Comparison of ENCODE assay signal across 1 fruit fly cellular context in genomic region chrX:8126149-8126548, dm6.
TF ChIP-seq lines count a peak whose summit lies in the region.

No protein-coding gene starts in this region.

TF ChIP-seq in whole organism, embryonic, 481 proteins besides CTCF, POLR2A, EP300 and RAD21 (continued from another document):
- TF ChIP-seq CG10462 (GFP tag; optimal IDR thresholded peaks at IDR 0.05; lab: Kevin White, UChicago): peak; percentile 26
- no peak for TF ChIP-seq CG6175 (GFP tag; IDR thresholded peaks at IDR 0.05; lab: Robert Waterston, UW)
- TF ChIP-seq CG15601 (tag; optimal IDR thresholded peaks at IDR 0.05; lab: Kevin White, UChicago): peak; percentile 73
- no peak for TF ChIP-seq CG30020 (tag; optimal IDR thresholded peaks at IDR 0.05; lab: Kevin White, UChicago)
- TF ChIP-seq CG10543 (GFP tag; optimal IDR thresholded peaks at IDR 0.05; lab: Kevin White, UChicago): no peak
- no peak for TF ChIP-seq pfk (GFP tag; optimal IDR thresholded peaks at IDR 0.05; lab: Kevin White, UChicago)
- no peak for TF ChIP-seq CG43689 (GFP tag; IDR thresholded peaks at IDR 0.05; lab: Robert Waterston, UW)
- TF ChIP-seq CG10654 (GFP tag; optimal IDR thresholded peaks at IDR 0.05; lab: Kevin White, UChicago): peak; percentile 30
- TF ChIP-seq CG3281 (GFP tag; optimal IDR thresholded peaks at IDR 0.05; lab: Kevin White, UChicago): no peak
- TF ChIP-seq E2f2 (GFP tag; IDR thresholded peaks at IDR 0.05; lab: Robert Waterston, UW): peak; percentile 29; the same call in 1 of the 2 replicates
- TF ChIP-seq z (GFP tag; IDR thresholded peaks at IDR 0.05; lab: Robert Waterston, UW): no peak
- TF ChIP-seq CG6689 (GFP tag; IDR thresholded peaks at IDR 0.05; lab: Robert Waterston, UW): peak; percentile 74
- no peak for TF ChIP-seq Hand (GFP tag; optimal IDR thresholded peaks at IDR 0.05; lab: Kevin White, UChicago)
- peak; percentile 42 for TF ChIP-seq cato (GFP tag; optimal IDR thresholded peaks at IDR 0.05; lab: Kevin White, UChicago; ENCODE audit: borderline replicate concordance)
- no peak for TF ChIP-seq Dip2 (GFP tag; IDR thresholded peaks at IDR 0.05; lab: Robert Waterston, UW)
- TF ChIP-seq CG33213 (GFP tag; optimal IDR thresholded peaks at IDR 0.05; lab: Kevin White, UChicago): no peak
- TF ChIP-seq CG4404 (GFP tag; IDR thresholded peaks at IDR 0.05; lab: Robert Waterston, UW): peak; percentile 35; the same call in 1 of the 2 replicates
- TF ChIP-seq chif (GFP tag; optimal IDR thresholded peaks at IDR 0.05; lab: Kevin White, UChicago): peak; percentile 23 to 71
- TF ChIP-seq peb (GFP tag; IDR thresholded peaks at IDR 0.05; lab: Robert Waterston, UW): 0 out of 2 replicates have a peak, but pooled peaks have one; percentile 25
- TF ChIP-seq wek (GFP tag; optimal IDR thresholded peaks at IDR 0.05; lab: Kevin White, UChicago): no peak
- TF ChIP-seq Tbp (GFP tag; optimal IDR thresholded peaks at IDR 0.05; lab: Kevin White, UChicago): no peak
- 0 out of 3 replicates have a peak, but pooled peaks have one; percentile 27 for TF ChIP-seq Aef1 (GFP tag; IDR thresholded peaks at IDR 0.05; lab: Robert Waterston, UW)
- TF ChIP-seq CG11085 (GFP tag; IDR thresholded peaks at IDR 0.05; lab: Robert Waterston, UW): no peak
- peak; percentile 50 for TF ChIP-seq CG2116 (GFP tag; optimal IDR thresholded peaks at IDR 0.05; lab: Kevin White, UChicago)
- TF ChIP-seq Eip74EF (GFP tag; optimal IDR thresholded peaks at IDR 0.05; lab: Kevin White, UChicago): peak in 1 of 2 experiments; percentile 43
- no peak for TF ChIP-seq caup (GFP tag; optimal IDR thresholded peaks at IDR 0.05; lab: Kevin White, UChicago; ENCODE audit: severe bottlenecking)
- TF ChIP-seq CG12769 (tag; optimal IDR thresholded peaks at IDR 0.05; lab: Kevin White, UChicago): peak; percentile 32
- TF ChIP-seq twi (tag; optimal IDR thresholded peaks at IDR 0.05; lab: Kevin White, UChicago): peak; percentile 13
- peak; percentile 65 for TF ChIP-seq CG31441 (GFP tag; IDR thresholded peaks at IDR 0.05; lab: Robert Waterston, UW)
- peak; percentile 56 for TF ChIP-seq Hsf (GFP tag; optimal IDR thresholded peaks at IDR 0.05; lab: Kevin White, UChicago)
- no peak for TF ChIP-seq CG6854 (GFP tag; optimal IDR thresholded peaks at IDR 0.05; lab: Kevin White, UChicago)
- TF ChIP-seq CG12942 (GFP tag; optimal IDR thresholded peaks at IDR 0.05; lab: Kevin White, UChicago): no peak
- TF ChIP-seq cad (GFP tag; optimal IDR thresholded peaks at IDR 0.05; lab: Kevin White, UChicago): no peak
- no peak for TF ChIP-seq kah (GFP tag; optimal IDR thresholded peaks at IDR 0.05; lab: Kevin White, UChicago)
- TF ChIP-seq ac (GFP tag; optimal IDR thresholded peaks at IDR 0.05; lab: Kevin White, UChicago): no peak
- TF ChIP-seq Mes4 (GFP tag; optimal IDR thresholded peaks at IDR 0.05; lab: Kevin White, UChicago): peak; percentile 59
- TF ChIP-seq CG10431 (GFP tag; optimal IDR thresholded peaks at IDR 0.05; lab: Kevin White, UChicago): peak; percentile 11
- peak; percentile 50 for TF ChIP-seq CG1602 (GFP tag; optimal IDR thresholded peaks at IDR 0.05; lab: Kevin White, UChicago)
- peak; percentile 45 for TF ChIP-seq CG15269 (tag; optimal IDR thresholded peaks at IDR 0.05; lab: Kevin White, UChicago)
- TF ChIP-seq sna (GFP tag; IDR thresholded peaks at IDR 0.05; lab: Robert Waterston, UW; ENCODE audit: partially characterized antibody): no peak
- no peak for TF ChIP-seq bigmax (GFP tag; optimal IDR thresholded peaks at IDR 0.05; lab: Kevin White, UChicago)
- TF ChIP-seq Poxn (GFP tag; IDR thresholded peaks at IDR 0.05; lab: Robert Waterston, UW): no peak
- TF ChIP-seq D19A (tag; optimal IDR thresholded peaks at IDR 0.05; lab: Kevin White, UChicago): peak; percentile 66
- TF ChIP-seq Nf-YB (GFP tag; optimal IDR thresholded peaks at IDR 0.05; lab: Kevin White, UChicago): no peak
- TF ChIP-seq ranshi (GFP tag; IDR thresholded peaks at IDR 0.05; lab: Robert Waterston, UW): peak; percentile 50; the same call in 1 of the 2 replicates
- no peak for TF ChIP-seq knrl (GFP tag; IDR thresholded peaks at IDR 0.05; lab: Robert Waterston, UW; ENCODE audit: partially characterized antibody)
- TF ChIP-seq CG12219 (GFP tag; optimal IDR thresholded peaks at IDR 0.05; lab: Kevin White, UChicago): peak; percentile 40
- no peak for TF ChIP-seq usp (GFP tag; optimal IDR thresholded peaks at IDR 0.05; lab: Kevin White, UChicago)
- TF ChIP-seq Ssrp (tag; optimal IDR thresholded peaks at IDR 0.05; lab: Kevin White, UChicago): peak; percentile 65
- peak; percentile 49 for TF ChIP-seq Asciz (GFP tag; optimal IDR thresholded peaks at IDR 0.05; lab: Kevin White, UChicago)
- TF ChIP-seq CkIIα-i1 (GFP tag; IDR thresholded peaks at IDR 0.05; lab: Robert Waterston, UW): no peak
- peak; percentile 8 for TF ChIP-seq CG6654 (GFP tag; optimal IDR thresholded peaks at IDR 0.05; lab: Kevin White, UChicago)
- no peak for TF ChIP-seq Doc3 (GFP tag; IDR thresholded peaks at IDR 0.05; lab: Robert Waterston, UW; ENCODE audit: partially characterized antibody)
- TF ChIP-seq pzg (GFP tag; optimal IDR thresholded peaks at IDR 0.05; lab: Kevin White, UChicago): no peak
- no peak for TF ChIP-seq klu (GFP tag; IDR thresholded peaks at IDR 0.05; lab: Robert Waterston, UW)
- no peak for TF ChIP-seq her (GFP tag; optimal IDR thresholded peaks at IDR 0.05; lab: Kevin White, UChicago)
- TF ChIP-seq onecut (GFP tag; IDR thresholded peaks at IDR 0.05; lab: Robert Waterston, UW): 0 out of 2 replicates have a peak, but pooled peaks have one; percentile 14
- no peak for TF ChIP-seq tll (GFP tag; optimal IDR thresholded peaks at IDR 0.05; lab: Kevin White, UChicago)
- no peak for TF ChIP-seq prd (optimal IDR thresholded peaks at IDR 0.05; lab: Kevin White, UChicago)
- TF ChIP-seq prd (GFP tag; IDR thresholded peaks at IDR 0.05; lab: Robert Waterston, UW): peak; percentile 85
- TF ChIP-seq CG14860 (GFP tag; IDR thresholded peaks at IDR 0.05; lab: Robert Waterston, UW; ENCODE audit: partially characterized antibody): no peak
- peak; percentile 68 for TF ChIP-seq Oli (tag; optimal IDR thresholded peaks at IDR 0.05; lab: Kevin White, UChicago)
- no peak for TF ChIP-seq CG11696 (GFP tag; IDR thresholded peaks at IDR 0.05; lab: Robert Waterston, UW)
- TF ChIP-seq CG18619 (GFP tag; optimal IDR thresholded peaks at IDR 0.05; lab: Kevin White, UChicago): no peak
- no peak for TF ChIP-seq seq (GFP tag; IDR thresholded peaks at IDR 0.05; lab: Robert Waterston, UW)
- TF ChIP-seq Abd-B (GFP tag; optimal IDR thresholded peaks at IDR 0.05; lab: Kevin White, UChicago): peak; percentile 59
- TF ChIP-seq CG6683 (GFP tag; optimal IDR thresholded peaks at IDR 0.05; lab: Kevin White, UChicago): no peak
- peak; percentile 75 for TF ChIP-seq ken (GFP tag; IDR thresholded peaks at IDR 0.05; lab: Robert Waterston, UW)
- TF ChIP-seq tup (GFP tag; optimal IDR thresholded peaks at IDR 0.05; lab: Kevin White, UChicago): no peak
- no peak for TF ChIP-seq crp (GFP tag; optimal IDR thresholded peaks at IDR 0.05; lab: Kevin White, UChicago)
- no peak for TF ChIP-seq bbx (GFP tag; IDR thresholded peaks at IDR 0.05; lab: Robert Waterston, UW; ENCODE audit: partially characterized antibody)
- no peak for TF ChIP-seq CG17912 (GFP tag; optimal IDR thresholded peaks at IDR 0.05; lab: Kevin White, UChicago)
- TF ChIP-seq HLH3B (GFP tag; IDR thresholded peaks at IDR 0.05; lab: Robert Waterston, UW): peak; percentile 74
- no peak for TF ChIP-seq so (GFP tag; IDR thresholded peaks at IDR 0.05; lab: Robert Waterston, UW)
- 0 out of 2 replicates have a peak, but pooled peaks have one; percentile 26 for TF ChIP-seq CG1024 (GFP tag; IDR thresholded peaks at IDR 0.05; lab: Robert Waterston, UW)
- TF ChIP-seq Bteb2 (GFP tag; optimal IDR thresholded peaks at IDR 0.05; lab: Kevin White, UChicago): no peak
- no peak for TF ChIP-seq CG13296 (GFP tag; optimal IDR thresholded peaks at IDR 0.05; lab: Kevin White, UChicago)
- no peak for TF ChIP-seq hbn (GFP tag; IDR thresholded peaks at IDR 0.05; lab: Robert Waterston, UW; ENCODE audit: partially characterized antibody)
- no peak for TF ChIP-seq eve (GFP tag; optimal IDR thresholded peaks at IDR 0.05; lab: Kevin White, UChicago)
- TF ChIP-seq Hey (tag; optimal IDR thresholded peaks at IDR 0.05; lab: Kevin White, UChicago): no peak
- TF ChIP-seq CG11504 (tag; optimal IDR thresholded peaks at IDR 0.05; lab: Kevin White, UChicago): peak; percentile 77
- TF ChIP-seq hkb (optimal IDR thresholded peaks at IDR 0.05; lab: Kevin White, UChicago): no peak
- peak; percentile 65 for TF ChIP-seq hkb (GFP tag; IDR thresholded peaks at IDR 0.05; lab: Robert Waterston, UW)
- peak; percentile 38 for TF ChIP-seq Atf3 (GFP tag; optimal IDR thresholded peaks at IDR 0.05; lab: Kevin White, UChicago)
- peak in 1 of 2 experiments; percentile 65 for TF ChIP-seq Hr51 (GFP tag; optimal IDR thresholded peaks at IDR 0.05; lab: Kevin White, UChicago)
- peak; percentile 7 for TF ChIP-seq CG8290 (GFP tag; optimal IDR thresholded peaks at IDR 0.05; lab: Kevin White, UChicago)
- TF ChIP-seq CG8290 (tag; optimal IDR thresholded peaks at IDR 0.05; lab: Kevin White, UChicago): peak in 1 of 2 experiments; percentile 53
- peak; percentile 93 for TF ChIP-seq sens (GFP tag; lab: Kevin White, UChicago)
- no peak for TF ChIP-seq CG32532 (GFP tag; IDR thresholded peaks at IDR 0.05; lab: Robert Waterston, UW)
- peak; percentile 6 for TF ChIP-seq maf-S (GFP tag; optimal IDR thresholded peaks at IDR 0.05; lab: Kevin White, UChicago)
- no peak for TF ChIP-seq vnd (GFP tag; IDR thresholded peaks at IDR 0.05; lab: Robert Waterston, UW; ENCODE audit: partially characterized antibody)
- no peak for TF ChIP-seq CG8359 (GFP tag; optimal IDR thresholded peaks at IDR 0.05; lab: Kevin White, UChicago; ENCODE audit: borderline replicate concordance)
- no peak for TF ChIP-seq Hmr (GFP tag; optimal IDR thresholded peaks at IDR 0.05; lab: Kevin White, UChicago)
- TF ChIP-seq lmd (GFP tag; IDR thresholded peaks at IDR 0.05; lab: Robert Waterston, UW): peak; percentile 60
- no peak for TF ChIP-seq CG9817 (tag; optimal IDR thresholded peaks at IDR 0.05; lab: Kevin White, UChicago)
- TF ChIP-seq CG5953 (GFP tag; IDR thresholded peaks at IDR 0.05; lab: Robert Waterston, UW): no peak
- TF ChIP-seq PHDP (tag; optimal IDR thresholded peaks at IDR 0.05; lab: Kevin White, UChicago): peak; percentile 46
- TF ChIP-seq CG14710 (tag; optimal IDR thresholded peaks at IDR 0.05; lab: Kevin White, UChicago): peak; percentile 65
- no peak for TF ChIP-seq NK7.1 (GFP tag; optimal IDR thresholded peaks at IDR 0.05; lab: Kevin White, UChicago)
- TF ChIP-seq Sry-δ (GFP tag; optimal IDR thresholded peaks at IDR 0.05; lab: Kevin White, UChicago): no peak
- no peak for TF ChIP-seq Hr78 (GFP tag; optimal IDR thresholded peaks at IDR 0.05; lab: Kevin White, UChicago)
- TF ChIP-seq luna (GFP tag; optimal IDR thresholded peaks at IDR 0.05; lab: Kevin White, UChicago): no peak
- no peak for TF ChIP-seq CG1647 (GFP tag; optimal IDR thresholded peaks at IDR 0.05; lab: Kevin White, UChicago)
- TF ChIP-seq CG15073 (GFP tag; optimal IDR thresholded peaks at IDR 0.05; lab: Kevin White, UChicago): no peak
- no peak for TF ChIP-seq CG4360 (GFP tag; IDR thresholded peaks at IDR 0.05; lab: Robert Waterston, UW)
- peak; percentile 57 for TF ChIP-seq Sox100B (GFP tag; optimal IDR thresholded peaks at IDR 0.05; lab: Kevin White, UChicago)
- TF ChIP-seq CG12391 (tag; optimal IDR thresholded peaks at IDR 0.05; lab: Kevin White, UChicago): peak; percentile 73
- peak; percentile 69 for TF ChIP-seq CG4424 (GFP tag; optimal IDR thresholded peaks at IDR 0.05; lab: Kevin White, UChicago)
- TF ChIP-seq CG12236 (GFP tag; optimal IDR thresholded peaks at IDR 0.05; lab: Kevin White, UChicago): peak; percentile 25
- TF ChIP-seq NfI (GFP tag; optimal IDR thresholded peaks at IDR 0.05; lab: Kevin White, UChicago): peak; percentile 32
- no peak for TF ChIP-seq CG34376 (GFP tag; optimal IDR thresholded peaks at IDR 0.05; lab: Kevin White, UChicago)
- no peak for TF ChIP-seq Opbp (GFP tag; IDR thresholded peaks at IDR 0.05; lab: Robert Waterston, UW; ENCODE audit: partially characterized antibody)
- peak; percentile 31 to 43 for TF ChIP-seq Pdp1 (GFP tag; optimal IDR thresholded peaks at IDR 0.05; lab: Kevin White, UChicago)
- TF ChIP-seq CG9437 (GFP tag; optimal IDR thresholded peaks at IDR 0.05; lab: Kevin White, UChicago): peak; percentile 2
- peak; percentile 67 for TF ChIP-seq ewg (GFP tag; optimal IDR thresholded peaks at IDR 0.05; lab: Kevin White, UChicago)
- no peak for TF ChIP-seq D (optimal IDR thresholded peaks at IDR 0.05; lab: Kevin White, UChicago)
- peak; percentile 63 for TF ChIP-seq D (GFP tag; optimal IDR thresholded peaks at IDR 0.05; lab: Kevin White, UChicago)
- TF ChIP-seq Gug (GFP tag; IDR thresholded peaks at IDR 0.05; lab: Robert Waterston, UW): peak; percentile 26; the same call in 1 of the 4 replicates
- TF ChIP-seq Vsx1 (GFP tag; optimal IDR thresholded peaks at IDR 0.05; lab: Kevin White, UChicago): no peak
- peak; percentile 45 for TF ChIP-seq tin (GFP tag; optimal IDR thresholded peaks at IDR 0.05; lab: Kevin White, UChicago)
- TF ChIP-seq tap (tag; optimal IDR thresholded peaks at IDR 0.05; lab: Kevin White, UChicago): peak; percentile 57
- TF ChIP-seq repo (GFP tag; optimal IDR thresholded peaks at IDR 0.05; lab: Kevin White, UChicago): no peak
- TF ChIP-seq CG18011 (GFP tag; optimal IDR thresholded peaks at IDR 0.05; lab: Kevin White, UChicago): no peak
- no peak for TF ChIP-seq CG6765 (GFP tag; optimal IDR thresholded peaks at IDR 0.05; lab: Kevin White, UChicago)
- no peak for TF ChIP-seq mirr (GFP tag; optimal IDR thresholded peaks at IDR 0.05; lab: Kevin White, UChicago)
- TF ChIP-seq CG1792 (GFP tag; optimal IDR thresholded peaks at IDR 0.05; lab: Kevin White, UChicago): no peak
- no peak for TF ChIP-seq abd-A (tag; optimal IDR thresholded peaks at IDR 0.05; lab: Kevin White, UChicago)
- TF ChIP-seq tio (GFP tag; optimal IDR thresholded peaks at IDR 0.05; lab: Kevin White, UChicago): peak; percentile 53
- no peak for TF ChIP-seq sqz (GFP tag; optimal IDR thresholded peaks at IDR 0.05; lab: Kevin White, UChicago)
